Worm (Caenorhabditis elegans) whole organism, L3 larva: ENCODE measurements around the gene sru-17.

Source experiments
- lin-39 ChIP-seq: fragments of 150-350 bp; optimal IDR thresholded peaks from 2 replicates; lab custom pipeline; 2018; ENCODE audit warnings: missing biosample characterization, missing genetic modification reagents, missing genetic modification characterization
- mdl-1 ChIP-seq: fragments of 150-350 bp; optimal IDR thresholded peaks from 2 replicates; lab custom pipeline; 2014; ENCODE audit warnings: missing biosample characterization, missing genetic modification characterization
- nfya-1 ChIP-seq: sonication (generic microtip); optimal IDR thresholded peaks from 2 replicates; lab custom pipeline; 2017; ENCODE audit warnings: missing genetic modification characterization, mild to moderate bottlenecking, missing compliant biosample characterization, antibody characterized with exemption, moderate library complexity; ENCODE audit not compliant: insufficient read depth
- nhr-237 ChIP-seq: fragments of 150-350 bp; optimal IDR thresholded peaks from 2 replicates; lab custom pipeline; 2014; ENCODE audit warnings: missing biosample characterization, missing genetic modification characterization
- nhr-76 ChIP-seq: fragments of 150-350 bp; sonication (generic microtip); optimal IDR thresholded peaks from 5 replicates; lab custom pipeline; 2014; ENCODE audit warnings: missing biosample characterization, missing genetic modification characterization
- unc-39 ChIP-seq: sonication (generic microtip); optimal IDR thresholded peaks from 4 replicates; lab custom pipeline; 2017; ENCODE audit warnings: missing biosample characterization, missing genetic modification characterization
- unc-62 ChIP-seq: fragments of 150-350 bp; sonication (generic microtip); optimal IDR thresholded peaks from 4 replicates; lab custom pipeline; 2014; ENCODE audit warnings: missing biosample characterization, missing genetic modification reagents, missing genetic modification characterization

DNA sequence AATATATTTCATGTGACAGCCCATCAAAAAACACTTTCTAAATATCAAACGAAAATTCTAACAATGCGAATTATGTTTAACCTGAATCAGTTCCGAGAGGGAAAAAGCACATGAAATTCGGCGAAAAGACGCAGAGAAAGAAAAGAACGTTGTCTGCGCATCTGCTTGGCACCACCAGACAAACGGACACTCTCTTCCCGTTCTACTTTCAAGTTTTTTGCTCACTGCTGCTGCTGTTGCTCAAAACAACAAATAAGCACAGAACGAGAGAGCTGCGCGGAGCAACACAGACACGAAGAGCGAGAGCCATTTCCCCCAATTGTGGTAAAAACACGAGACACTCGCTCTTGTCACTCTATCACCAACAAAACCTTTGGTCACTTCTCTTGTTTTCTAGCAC is 40.7 kb upstream of the sru-17 start:
- TF ChIP-seq nhr-237 (tag; lab: Kevin White, UChicago) (no peak), unc-39 (tag; lab: Kevin White, UChicago) (no peak), mdl-1 (no peak), nhr-76 (tag; lab: Kevin White, UChicago) (no peak), lin-39 (tag; lab: Kevin White, UChicago) (peak; percentile 33), nfya-1 (tag; lab: Kevin White, UChicago) (no peak), unc-62 (GFP tag; lab: Kevin White, UChicago) (no peak)
